Worm (Caenorhabditis elegans): ENCODE data around the gene EGAP1.1.

ce11 chrIII:5964058-5964632, 27.1 kb upstream of the EGAP1.1 start:
- TF ChIP-seq ceh-9 (tag; optimal IDR thresholded peaks at IDR 0.05) (no peak), pha-4 (tag; optimal IDR thresholded peaks at IDR 0.05) (no peak), hlh-13 (GFP tag; optimal IDR thresholded peaks at IDR 0.05) (no peak), elt-2 (tag; optimal IDR thresholded peaks at IDR 0.05) (no peak), ceh-18 (tag; optimal IDR thresholded peaks at IDR 0.05) (no peak), fkh-10 (GFP tag; optimal IDR thresholded peaks at IDR 0.05) (no peak), ceh-2 (tag; optimal IDR thresholded peaks at IDR 0.05) (no peak), ceh-31 (tag; optimal IDR thresholded peaks at IDR 0.05) (no peak), syd-9 (tag; optimal IDR thresholded peaks at IDR 0.05) (no peak), hlh-8 (tag; optimal IDR thresholded peaks at IDR 0.05) (no peak), elt-4 (tag; optimal IDR thresholded peaks at IDR 0.05) (no peak), nhr-11 (tag; optimal IDR thresholded peaks at IDR 0.05) (no peak)

All from whole organism, late embryonic.